Fruit fly (Drosophila melanogaster) whole organism, embryonic: ENCODE data around the gene CG14113.

Experiments
- Asciz ChIP-seq: fragments of 200-800 bp; sonication (Bioruptor generic); optimal IDR thresholded peaks from 2 replicates; lab custom pipeline; 2017; ENCODE audit warnings: missing biosample characterization, mild to moderate bottlenecking, missing genetic modification characterization, missing genetic modification reagents
- B-H1 ChIP-seq: fragments of 200-800 bp; sonication (Bioruptor generic); IDR thresholded peaks from 3 replicates; pipeline ENCODE4 v1.3.6; 2022; ENCODE audit warnings: missing biosample characterization, missing genetic modification characterization
- CG10267 ChIP-seq: fragments of 200-800 bp; sonication (Bioruptor generic); optimal IDR thresholded peaks from 2 replicates; lab custom pipeline; 2018; ENCODE audit warnings: missing biosample characterization, mild to moderate bottlenecking, missing genetic modification characterization, moderate library complexity
- CG10543 ChIP-seq: fragments of 200-800 bp; sonication (Bioruptor generic); optimal IDR thresholded peaks from 3 replicates; lab custom pipeline; 2017; ENCODE audit warnings: missing biosample characterization, mild to moderate bottlenecking, missing genetic modification characterization, moderate library complexity
- CG11093 ChIP-seq: fragments of 200-800 bp; sonication (Bioruptor generic); IDR thresholded peaks from 3 replicates; pipeline ENCODE4 v1.3.6; 2022; ENCODE audit warnings: missing biosample characterization, missing genetic modification characterization
- CG11504 ChIP-seq: fragments of 200-800 bp; sonication (Bioruptor generic); optimal IDR thresholded peaks from 3 replicates; lab custom pipeline; 2019; ENCODE audit warnings: missing biosample characterization, mild to moderate bottlenecking, missing genetic modification characterization, moderate library complexity
- CG12155 ChIP-seq: fragments of 200-800 bp; sonication (Bioruptor generic); optimal IDR thresholded peaks from 3 replicates; lab custom pipeline; 2016; ENCODE audit warnings: missing biosample characterization, missing genetic modification characterization
- CG13424 ChIP-seq: fragments of 200-800 bp; sonication (Bioruptor generic); optimal IDR thresholded peaks from 2 replicates; lab custom pipeline; 2019; ENCODE audit warnings: missing biosample characterization, mild to moderate bottlenecking, missing genetic modification characterization, moderate library complexity
- CG13775 ChIP-seq: fragments of 200-800 bp; sonication (Bioruptor generic); optimal IDR thresholded peaks from 3 replicates; lab custom pipeline; 2017; ENCODE audit warnings: missing biosample characterization, mild to moderate bottlenecking, missing genetic modification characterization
- CG15011 ChIP-seq: fragments of 200-800 bp; sonication (Bioruptor generic); optimal IDR thresholded peaks from 3 replicates; lab custom pipeline; 2018; ENCODE audit warnings: missing biosample characterization, mild to moderate bottlenecking, missing genetic modification characterization
- CG15514 ChIP-seq: fragments of 200-800 bp; sonication (Bioruptor generic); optimal IDR thresholded peaks from 3 replicates; lab custom pipeline; 2017; ENCODE audit warnings: missing biosample characterization, missing genetic modification characterization, mild to moderate bottlenecking, moderate library complexity, missing genetic modification reagents
- CG15696 ChIP-seq: fragments of 200-800 bp; sonication (Bioruptor generic); optimal IDR thresholded peaks from 2 replicates; lab custom pipeline; 2019; ENCODE audit warnings: missing biosample characterization, mild to moderate bottlenecking, missing genetic modification characterization, moderate library complexity
- CG16813 ChIP-seq: fragments of 200-800 bp; sonication (Bioruptor generic); IDR thresholded peaks from 3 replicates; pipeline ENCODE4 v1.3.6; 2022; ENCODE audit warnings: missing biosample characterization, missing genetic modification characterization; ENCODE audit not compliant: partially characterized antibody
- CG17359 ChIP-seq: fragments of 200-800 bp; sonication (Bioruptor generic); optimal IDR thresholded peaks from 3 replicates; lab custom pipeline; 2018; ENCODE audit warnings: missing biosample characterization, mild to moderate bottlenecking, missing genetic modification characterization, moderate library complexity
- CG18476 ChIP-seq: fragments of 200-800 bp; sonication (Bioruptor generic); optimal IDR thresholded peaks from 2 replicates; lab custom pipeline; 2016; ENCODE audit warnings: missing biosample characterization, mild to moderate bottlenecking, missing genetic modification characterization
- CG2678 ChIP-seq: fragments of 200-800 bp; sonication (Bioruptor generic); optimal IDR thresholded peaks from 3 replicates; lab custom pipeline; 2019; ENCODE audit warnings: missing biosample characterization, mild to moderate bottlenecking, missing genetic modification characterization, moderate library complexity
- CG2889 ChIP-seq: fragments of 200-800 bp; sonication (Bioruptor generic); IDR thresholded peaks from 3 replicates; pipeline ENCODE4 v1.3.6; 2022; ENCODE audit warnings: missing biosample characterization, missing genetic modification characterization
- CG32532 ChIP-seq: fragments of 200-800 bp; sonication (Bioruptor generic); IDR thresholded peaks from 2 replicates; pipeline ENCODE4 v1.3.6; 2022; ENCODE audit warnings: missing biosample characterization, missing genetic modification characterization
- CG32767 ChIP-seq: fragments of 200-800 bp; sonication (Bioruptor generic); IDR thresholded peaks from 2 replicates; pipeline ENCODE4 v1.3.6; 2022; ENCODE audit warnings: missing biosample characterization, missing genetic modification characterization
- CG4282 ChIP-seq: fragments of 200-800 bp; sonication (Bioruptor generic); optimal IDR thresholded peaks from 2 replicates; lab custom pipeline; 2016; ENCODE audit warnings: missing biosample characterization, missing genetic modification characterization
- CG43689 ChIP-seq: fragments of 200-800 bp; sonication (Bioruptor generic); IDR thresholded peaks from 2 replicates; pipeline ENCODE4 v1.3.6; 2022; ENCODE audit warnings: missing biosample characterization, missing genetic modification characterization
- CG6175 ChIP-seq: fragments of 200-800 bp; sonication (Bioruptor generic); IDR thresholded peaks from 3 replicates; pipeline ENCODE4 v1.3.6; 2022; ENCODE audit warnings: missing biosample characterization, missing genetic modification characterization
- CG6654 ChIP-seq: fragments of 200-800 bp; sonication (Bioruptor generic); optimal IDR thresholded peaks from 2 replicates; lab custom pipeline; 2017; ENCODE audit warnings: missing biosample characterization, mild to moderate bottlenecking, missing genetic modification characterization
- CG6683 ChIP-seq: fragments of 200-800 bp; sonication (Bioruptor generic); optimal IDR thresholded peaks from 2 replicates; lab custom pipeline; 2017; ENCODE audit warnings: missing biosample characterization, mild to moderate bottlenecking, missing genetic modification characterization, missing genetic modification reagents
- CG6813 ChIP-seq: fragments of 200-800 bp; sonication (Bioruptor generic); optimal IDR thresholded peaks from 2 replicates; lab custom pipeline; 2017; ENCODE audit warnings: missing biosample characterization, missing genetic modification characterization, mild to moderate bottlenecking, moderate library complexity, missing genetic modification reagents
- CG7357 ChIP-seq: fragments of 200-800 bp; sonication (Bioruptor generic); IDR thresholded peaks from 3 replicates; pipeline ENCODE4 v1.3.6; 2022; ENCODE audit warnings: missing biosample characterization, missing genetic modification characterization
- CG8765 ChIP-seq: fragments of 200-800 bp; sonication (Bioruptor generic); IDR thresholded peaks from 2 replicates; pipeline ENCODE4 v1.3.6; 2022; ENCODE audit warnings: missing biosample characterization, missing genetic modification characterization
- CG9727 ChIP-seq: fragments of 200-800 bp; sonication (Bioruptor generic); optimal IDR thresholded peaks from 3 replicates; lab custom pipeline; 2017; ENCODE audit warnings: missing biosample characterization, mild to moderate bottlenecking, missing genetic modification characterization
- Deaf1 ChIP-seq: fragments of 200-800 bp; optimal IDR thresholded peaks from 3 replicates; lab custom pipeline; 2019; ENCODE audit warnings: missing biosample characterization, mild to moderate bottlenecking, missing genetic modification characterization, moderate library complexity
- Dip2 ChIP-seq: fragments of 200-800 bp; sonication (Bioruptor generic); IDR thresholded peaks from 2 replicates; pipeline ENCODE4 v1.3.6; 2022; ENCODE audit warnings: missing biosample characterization, missing genetic modification characterization
- E2f2 ChIP-seq: fragments of 200-800 bp; sonication (Bioruptor generic); IDR thresholded peaks from 2 replicates; pipeline ENCODE4 v1.3.6; 2022; ENCODE audit warnings: missing biosample characterization, missing genetic modification characterization
- Hmr ChIP-seq: fragments of 200-800 bp; sonication (Bioruptor generic); optimal IDR thresholded peaks from 3 replicates; lab custom pipeline; 2017; ENCODE audit warnings: mild to moderate bottlenecking, missing biosample characterization, missing genetic modification reagents, missing genetic modification characterization
- Rfx ChIP-seq: fragments of 200-800 bp; sonication (Bioruptor generic); IDR thresholded peaks from 2 replicates; pipeline ENCODE4 v1.3.6; 2022; ENCODE audit warnings: missing biosample characterization, missing genetic modification characterization
- Sin3A ChIP-seq: fragments of >200 bp; optimal IDR thresholded peaks from 2 replicates; lab custom pipeline; 2018
- Sox102F ChIP-seq: fragments of 200-800 bp; sonication (Bioruptor generic); optimal IDR thresholded peaks from 2 replicates; lab custom pipeline; 2018; ENCODE audit warnings: missing biosample characterization, mild to moderate bottlenecking, missing genetic modification characterization, moderate library complexity
- Usf ChIP-seq: fragments of 200-800 bp; sonication (Bioruptor generic); optimal IDR thresholded peaks from 2 replicates; lab custom pipeline; 2017; ENCODE audit warnings: missing genotype, missing biosample characterization, missing genetic modification characterization
- bcd ChIP-seq: fragments of 200-800 bp; sonication (Bioruptor generic); optimal IDR thresholded peaks from 2 replicates; lab custom pipeline; 2017; ENCODE audit warnings: missing biosample characterization, mild to moderate bottlenecking, missing genetic modification characterization
- br ChIP-seq: fragments of >200 bp; optimal IDR thresholded peaks from 2 replicates; lab custom pipeline; 2017
- cwo ChIP-seq: fragments of 200-800 bp; sonication (Bioruptor generic); optimal IDR thresholded peaks from 3 replicates; lab custom pipeline; 2017; ENCODE audit warnings: missing biosample characterization, missing genetic modification characterization, mild to moderate bottlenecking, moderate library complexity, missing genetic modification reagents
- dmrt11E ChIP-seq: fragments of 200-800 bp; sonication (Bioruptor generic); optimal IDR thresholded peaks from 3 replicates; lab custom pipeline; 2018; ENCODE audit warnings: missing biosample characterization, mild to moderate bottlenecking, missing genetic modification characterization, moderate library complexity
- ewg ChIP-seq: fragments of 200-800 bp; sonication (Bioruptor generic); optimal IDR thresholded peaks from 3 replicates; lab custom pipeline; 2017; ENCODE audit warnings: mild to moderate bottlenecking, missing biosample characterization, missing genetic modification reagents, missing genetic modification characterization
- hb ChIP-seq: fragments of 200-800 bp; sonication (Bioruptor generic); IDR thresholded peaks from 3 replicates; pipeline ENCODE4 v1.3.6; 2022; ENCODE audit warnings: missing biosample characterization, missing genetic modification characterization; ENCODE audit not compliant: partially characterized antibody
- pan ChIP-seq, 4 experiments: fragments of >200 bp in 3 of 4; fragments of 200-800 bp in 1 of 4; sonication (Bioruptor generic) in 1 of 4; optimal IDR thresholded peaks in 3 of 4; IDR thresholded peaks in 1 of 4; 2 replicates each; pipeline versions ENCODE4 v1.3.6 to Lab custom; 2017 to 2022; ENCODE audit warnings: missing biosample characterization in 2 of 4, missing genetic modification characterization in 2 of 4, mixed read lengths in 1 of 4
- sd ChIP-seq: fragments of 200-800 bp; sonication (Bioruptor generic); optimal IDR thresholded peaks from 3 replicates; lab custom pipeline; 2018; ENCODE audit warnings: missing biosample characterization, mild to moderate bottlenecking, missing genetic modification characterization, moderate library complexity
- twi ChIP-seq: fragments of 200-800 bp; optimal IDR thresholded peaks from 2 replicates; lab custom pipeline; 2019; ENCODE audit warnings: missing biosample characterization, mild to moderate bottlenecking, missing genetic modification characterization, moderate library complexity
- z ChIP-seq: fragments of 200-800 bp; sonication (Bioruptor generic); IDR thresholded peaks from 3 replicates; pipeline ENCODE4 v1.3.6; 2022; ENCODE audit warnings: missing biosample characterization, missing genetic modification characterization
- zen ChIP-seq: fragments of 200-800 bp; sonication (Bioruptor generic); optimal IDR thresholded peaks from 3 replicates; lab custom pipeline; 2018; ENCODE audit warnings: missing biosample characterization, mild to moderate bottlenecking, missing genetic modification characterization, moderate library complexity
- zfh1 ChIP-seq: fragments of 200-800 bp; sonication (Bioruptor generic); IDR thresholded peaks from 3 replicates; pipeline ENCODE4 v1.3.6; 2022; ENCODE audit warnings: missing biosample characterization, missing genetic modification characterization

Gene CG14113

DNA sequence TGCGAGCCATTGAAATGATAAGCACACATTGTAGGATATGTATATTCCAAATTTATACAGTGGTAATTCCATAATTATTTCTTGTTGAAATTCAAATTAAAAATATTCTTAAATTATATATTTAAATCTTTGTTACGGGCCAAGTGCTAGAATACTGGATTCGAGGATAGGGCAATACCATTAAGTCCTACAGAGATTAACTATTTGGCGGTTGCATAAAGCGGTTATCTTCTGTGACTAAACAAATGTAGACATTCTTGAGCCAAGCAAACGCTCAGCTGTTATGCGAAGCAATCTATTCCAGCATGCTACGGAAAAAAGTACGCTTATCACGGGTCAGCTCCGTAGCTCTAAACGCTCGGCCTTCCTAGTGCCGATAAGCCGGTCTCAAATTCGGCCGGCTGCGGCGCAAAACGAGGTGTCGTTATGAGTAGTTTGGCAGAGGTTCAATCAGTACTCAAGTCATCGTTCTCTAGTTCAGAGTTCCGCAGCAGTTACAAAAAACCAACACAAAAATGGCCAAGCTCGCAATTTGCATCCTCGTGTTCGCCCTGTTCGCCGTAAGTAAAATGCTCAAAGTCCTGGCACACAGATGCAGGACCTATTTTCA, 27.3 kb downstream of the CG14113 start, which contains the start of gene Nplp2 (continued):
- TF ChIP-seq Sin3A (lab: Kevin White, UChicago): no peak
- no peak for TF ChIP-seq z (GFP tag; lab: Robert Waterston, UW)
- TF ChIP-seq CG9727 (GFP tag; lab: Kevin White, UChicago): peak; percentile 51
- peak; percentile 43 for TF ChIP-seq bcd
- TF ChIP-seq CG10543 (GFP tag; lab: Kevin White, UChicago): peak; percentile 30
- no peak for TF ChIP-seq CG6683 (GFP tag; lab: Kevin White, UChicago)
- TF ChIP-seq zfh1: 0 out of 3 replicates have a peak, but pooled peaks have one; percentile 44
- TF ChIP-seq zen (tag; lab: Kevin White, UChicago): peak; percentile 11
- TF ChIP-seq E2f2 (GFP tag; lab: Robert Waterston, UW): no peak
- no peak for TF ChIP-seq CG4282 (GFP tag; lab: Kevin White, UChicago)
- TF ChIP-seq br: no peak
- TF ChIP-seq ewg (GFP tag; lab: Kevin White, UChicago): no peak
- peak; percentile 36 for TF ChIP-seq Usf (GFP tag; lab: Kevin White, UChicago)
- TF ChIP-seq CG8765 (GFP tag; lab: Robert Waterston, UW): 0 out of 2 replicates have a peak, but pooled peaks have one; percentile 33
- peak; percentile 75 for TF ChIP-seq CG32532 (GFP tag; lab: Robert Waterston, UW)
- TF ChIP-seq CG43689 (GFP tag; lab: Robert Waterston, UW): peak; percentile 44; the same call in 1 of the 2 replicates
- TF ChIP-seq Rfx: peak; percentile 86
- peak; percentile 27 for TF ChIP-seq cwo
- peak; percentile 13 for TF ChIP-seq CG15514 (GFP tag; lab: Kevin White, UChicago)
- 0 out of 3 replicates have a peak, but pooled peaks have one; percentile 8 for TF ChIP-seq CG6175 (GFP tag; lab: Robert Waterston, UW)
- no peak for TF ChIP-seq Dip2
- TF ChIP-seq CG17359 (tag; lab: Kevin White, UChicago): peak; percentile 63
- TF ChIP-seq CG13775 (GFP tag; lab: Kevin White, UChicago): peak; percentile 33
- peak; percentile 46; the same call in 1 of the 3 replicates for TF ChIP-seq CG2889 (GFP tag; lab: Robert Waterston, UW)
- no peak for TF ChIP-seq Asciz (GFP tag; lab: Kevin White, UChicago)
- TF ChIP-seq CG15696 (tag; lab: Kevin White, UChicago): peak; percentile 72
- TF ChIP-seq pan (optimal IDR thresholded peaks at IDR 0.05; lab: Kevin White, UChicago): no peak
- peak in 1 of 2 experiments; percentile 40 for TF ChIP-seq pan (GFP tag; optimal IDR thresholded peaks at IDR 0.05 in 1 of 2, IDR thresholded peaks at IDR 0.05 in 1 of 2)
- peak; percentile 57 for TF ChIP-seq Sox102F (GFP tag; lab: Kevin White, UChicago)
- peak; percentile 62 for TF ChIP-seq dmrt11E (tag; lab: Kevin White, UChicago)
- TF ChIP-seq CG6654 (GFP tag; lab: Kevin White, UChicago): no peak
- peak; percentile 71 for TF ChIP-seq Hmr (GFP tag; lab: Kevin White, UChicago)
- no peak for TF ChIP-seq hb (GFP tag; lab: Robert Waterston, UW)
- TF ChIP-seq twi (tag; lab: Kevin White, UChicago): peak; percentile 30
- TF ChIP-seq CG11093 (GFP tag; lab: Robert Waterston, UW): peak; percentile 46; the same call in 1 of the 3 replicates
- TF ChIP-seq CG11504: peak; percentile 54
- peak; percentile 33 for TF ChIP-seq CG12155 (GFP tag; lab: Kevin White, UChicago)
- TF ChIP-seq CG2678 (tag; lab: Kevin White, UChicago): peak; percentile 72
- TF ChIP-seq CG13424 (tag; lab: Kevin White, UChicago): peak; percentile 68
- TF ChIP-seq CG10267 (tag; lab: Kevin White, UChicago): no peak
- TF ChIP-seq Deaf1 (tag; lab: Kevin White, UChicago): no peak
- TF ChIP-seq CG18476 (GFP tag; lab: Kevin White, UChicago): no peak
- peak; percentile 34; the same call in 1 of the 3 replicates for TF ChIP-seq B-H1 (GFP tag; lab: Robert Waterston, UW)
- TF ChIP-seq sd: peak; percentile 57
- TF ChIP-seq CG7357: 0 out of 3 replicates have a peak, but pooled peaks have one; percentile 25
- 0 out of 2 replicates have a peak, but pooled peaks have one; percentile 47 for TF ChIP-seq CG32767
- TF ChIP-seq CG16813 (GFP tag; lab: Robert Waterston, UW): no peak
- TF ChIP-seq CG6813: no peak
- peak; percentile 15 for TF ChIP-seq CG15011 (GFP tag; lab: Kevin White, UChicago)
